Worm (Caenorhabditis elegans) whole organism, midembryonic: ENCODE results near the gene eif-3.G.

Source experiments
- T22C8.4 ChIP-seq: fragments of 200-800 bp; sonication (Bioruptor generic); IDR thresholded peaks from 2 replicates; pipeline ENCODE4 v1.3.6; 2022; ENCODE audit warnings: missing genetic modification characterization, missing compliant biosample characterization
- cog-1 ChIP-seq: sonication (generic microtip); optimal IDR thresholded peaks from 2 replicates; lab custom pipeline; 2016; ENCODE audit warnings: missing genetic modification characterization, missing compliant biosample characterization
- flt-1 ChIP-seq: fragments of 200-800 bp; sonication (Bioruptor generic); IDR thresholded peaks from 2 replicates; pipeline ENCODE4 v1.3.6; 2022; ENCODE audit warnings: missing genetic modification characterization, missing compliant biosample characterization
- klf-2 ChIP-seq: fragments of 200-800 bp; sonication (Bioruptor generic); conservative IDR thresholded peaks from 2 replicates; pipeline ENCODE4 v1.3.6; 2022; ENCODE audit warnings: missing genetic modification reagents, missing genetic modification characterization, missing compliant biosample characterization
- med-1 ChIP-seq: sonication (generic microtip); optimal IDR thresholded peaks from 2 replicates; lab custom pipeline; 2017; ENCODE audit warnings: missing genetic modification characterization, mild to moderate bottlenecking, missing compliant biosample characterization, antibody characterized with exemption, missing genetic modification reagents; ENCODE audit not compliant: insufficient read depth
- ref-1 ChIP-seq: fragments of 200-800 bp; sonication (Bioruptor generic); conservative IDR thresholded peaks from 2 replicates; pipeline ENCODE4 v1.3.6; 2022; ENCODE audit warnings: missing genetic modification reagents, missing genetic modification characterization, missing compliant biosample characterization
- tab-1 ChIP-seq: fragments of 200-800 bp; sonication (Bioruptor generic); IDR thresholded peaks from 2 replicates; pipeline ENCODE4 v1.3.6; 2022; ENCODE audit warnings: missing genetic modification characterization, missing compliant biosample characterization
- ztf-23 ChIP-seq: fragments of 200-800 bp; sonication (Bioruptor generic); IDR thresholded peaks from 2 replicates; pipeline ENCODE4 v1.3.6; 2022; ENCODE audit warnings: missing genetic modification reagents, missing genetic modification characterization, missing compliant biosample characterization
- ztf-29 ChIP-seq: fragments of 200-800 bp; sonication (Bioruptor generic); IDR thresholded peaks from 2 replicates; pipeline ENCODE4 v1.3.6; 2022; ENCODE audit warnings: missing genetic modification reagents, missing genetic modification characterization, missing compliant biosample characterization

DNA sequence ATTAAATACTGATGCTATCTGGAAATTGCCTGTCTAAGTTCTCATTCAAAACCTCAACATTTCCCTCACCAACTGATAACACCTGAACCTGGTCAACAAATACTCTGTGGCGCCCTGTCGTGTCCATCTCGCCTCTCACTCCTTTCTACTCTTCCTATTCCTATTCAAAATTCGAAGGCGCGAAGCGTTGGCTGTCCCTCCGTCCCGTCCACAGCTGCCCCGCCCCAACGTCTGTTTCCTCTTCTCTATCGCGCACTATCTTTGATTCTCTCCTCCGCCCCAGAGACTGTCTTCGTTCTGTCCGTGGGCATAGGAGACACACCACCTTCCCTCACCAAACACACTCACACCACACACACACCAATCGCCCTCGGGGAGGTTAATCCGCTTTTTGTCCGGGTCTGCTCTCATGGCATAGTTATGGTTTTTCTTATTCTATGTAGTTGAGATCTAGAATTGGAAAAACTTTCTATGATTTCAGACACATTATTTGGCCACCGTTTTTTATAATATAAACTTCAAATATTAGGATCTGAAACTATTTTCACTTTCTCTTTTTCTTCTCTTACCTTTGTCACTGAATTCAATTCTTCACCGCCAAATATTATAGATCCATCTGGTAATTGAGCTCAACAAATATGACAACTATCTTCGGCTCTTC is 30.4 kb upstream of the eif-3.G start, which contains the start of gene efl-3:
- TF ChIP-seq med-1 (GFP tag; lab: Kevin White, UChicago): no peak
- TF ChIP-seq ztf-23 (GFP tag; lab: Robert Waterston, UW): no peak
- no peak for TF ChIP-seq T22C8.4 (GFP tag; lab: Robert Waterston, UW)
- no peak for TF ChIP-seq klf-2 (GFP tag; lab: Robert Waterston, UW)
- no peak for TF ChIP-seq tab-1 (GFP tag; lab: Robert Waterston, UW)
- no peak for TF ChIP-seq flt-1 (GFP tag; lab: Robert Waterston, UW)
- no peak for TF ChIP-seq ztf-29
- TF ChIP-seq cog-1 (tag; lab: Kevin White, UChicago): no peak
- no peak for TF ChIP-seq ref-1
